Fruit fly (Drosophila melanogaster) whole organism, embryonic: ENCODE results near the gene Vm26Ab.
A peak's percentile ranks its signal among the peaks of the same experiment; 100 is the strongest.

ENCODE experiments used
- Asciz ChIP-seq: fragments of 200-800 bp; sonication (Bioruptor generic); optimal IDR thresholded peaks from 2 replicates; lab custom pipeline; 2017; ENCODE audit warnings: missing biosample characterization, mild to moderate bottlenecking, missing genetic modification characterization, missing genetic modification reagents
- Atf3 ChIP-seq: fragments of 200-800 bp; sonication (Bioruptor generic); optimal IDR thresholded peaks from 3 replicates; lab custom pipeline; 2016; ENCODE audit warnings: missing biosample characterization, missing genetic modification characterization
- CG10959 ChIP-seq: fragments of 200-800 bp; sonication (Bioruptor generic); IDR thresholded peaks from 2 replicates; pipeline ENCODE4 v1.3.6; 2022; ENCODE audit warnings: missing biosample characterization, missing genetic modification characterization
- CG12391 ChIP-seq: fragments of 200-800 bp; sonication (Bioruptor generic); optimal IDR thresholded peaks from 3 replicates; lab custom pipeline; 2018; ENCODE audit warnings: missing biosample characterization, mild to moderate bottlenecking, missing genetic modification characterization, moderate library complexity
- CG13624 ChIP-seq: fragments of 200-800 bp; sonication (Bioruptor generic); optimal IDR thresholded peaks from 2 replicates; lab custom pipeline; 2016; ENCODE audit warnings: missing biosample characterization, missing genetic modification characterization
- CG17359 ChIP-seq: fragments of 200-800 bp; sonication (Bioruptor generic); optimal IDR thresholded peaks from 3 replicates; lab custom pipeline; 2018; ENCODE audit warnings: missing biosample characterization, mild to moderate bottlenecking, missing genetic modification characterization, moderate library complexity
- CG2202 ChIP-seq: fragments of 200-800 bp; sonication (Bioruptor generic); optimal IDR thresholded peaks from 2 replicates; lab custom pipeline; 2018; ENCODE audit warnings: missing biosample characterization, mild to moderate bottlenecking, missing genetic modification characterization
- CG3163 ChIP-seq: fragments of 200-800 bp; sonication (Bioruptor generic); optimal IDR thresholded peaks from 3 replicates; lab custom pipeline; 2016; ENCODE audit warnings: missing biosample characterization, missing genetic modification characterization
- CG3407 ChIP-seq: fragments of 200-800 bp; sonication (Bioruptor generic); optimal IDR thresholded peaks from 2 replicates; lab custom pipeline; 2018; ENCODE audit warnings: missing biosample characterization, mild to moderate bottlenecking, missing genetic modification characterization
- CG6175 ChIP-seq: fragments of 200-800 bp; sonication (Bioruptor generic); IDR thresholded peaks from 3 replicates; pipeline ENCODE4 v1.3.6; 2022; ENCODE audit warnings: missing biosample characterization, missing genetic modification characterization
- CG6765 ChIP-seq: fragments of 200-800 bp; sonication (Bioruptor generic); optimal IDR thresholded peaks from 3 replicates; lab custom pipeline; 2017; ENCODE audit warnings: missing biosample characterization, mild to moderate bottlenecking, missing genetic modification characterization
- CG7271 ChIP-seq: fragments of 200-800 bp; sonication (Bioruptor generic); optimal IDR thresholded peaks from 2 replicates; lab custom pipeline; 2018; ENCODE audit warnings: missing biosample characterization, mild to moderate bottlenecking, missing genetic modification characterization, moderate library complexity
- CrebB ChIP-seq: fragments of 200-800 bp; sonication (Bioruptor generic); optimal IDR thresholded peaks from 3 replicates; lab custom pipeline; 2018; ENCODE audit warnings: missing biosample characterization, mild to moderate bottlenecking, missing genetic modification characterization
- D19B ChIP-seq: fragments of 200-800 bp; sonication (Bioruptor generic); optimal IDR thresholded peaks from 2 replicates; lab custom pipeline; 2017; ENCODE audit warnings: missing biosample characterization, mild to moderate bottlenecking, missing genetic modification characterization
- GATAe ChIP-seq: fragments of 200-800 bp; sonication (Bioruptor generic); conservative IDR thresholded peaks from 2 replicates; pipeline ENCODE4 v1.3.6; 2022; ENCODE audit warnings: missing biosample characterization, missing genetic modification characterization
- Lpt ChIP-seq: fragments of >200 bp; optimal IDR thresholded peaks from 2 replicates; lab custom pipeline; 2018; ENCODE audit warnings: missing biosample characterization, missing genetic modification characterization
- Myb ChIP-seq: fragments of 200-800 bp; sonication (Bioruptor generic); optimal IDR thresholded peaks from 2 replicates; lab custom pipeline; 2016; ENCODE audit warnings: missing biosample characterization, missing genetic modification characterization
- Optix ChIP-seq: fragments of 200-800 bp; sonication (Bioruptor generic); IDR thresholded peaks from 3 replicates; pipeline ENCODE4 v1.3.6; 2022; ENCODE audit warnings: missing biosample characterization, missing genetic modification characterization
- Scr ChIP-seq: fragments of 200-800 bp; sonication (Bioruptor generic); IDR thresholded peaks from 2 replicates; pipeline ENCODE4 v1.3.6; 2022; ENCODE audit warnings: missing biosample characterization, missing genetic modification characterization; ENCODE audit not compliant: partially characterized antibody
- Ssrp ChIP-seq: fragments of 200-800 bp; sonication (Bioruptor generic); optimal IDR thresholded peaks from 2 replicates; lab custom pipeline; 2018; ENCODE audit warnings: missing biosample characterization, mild to moderate bottlenecking, missing genetic modification characterization, moderate library complexity
- TFAM ChIP-seq: fragments of 200-800 bp; sonication (Bioruptor generic); optimal IDR thresholded peaks from 2 replicates; lab custom pipeline; 2017; ENCODE audit warnings: missing biosample characterization, missing genetic modification characterization, inconsistent platforms
- Tbp ChIP-seq: fragments of >200 bp; optimal IDR thresholded peaks from 2 replicates; lab custom pipeline; 2018; ENCODE audit warnings: missing biosample characterization, missing genetic modification characterization
- YL-1 ChIP-seq: fragments of 200-800 bp; sonication (Bioruptor generic); optimal IDR thresholded peaks from 3 replicates; lab custom pipeline; 2017; ENCODE audit warnings: missing biosample characterization, mild to moderate bottlenecking, missing genetic modification characterization
- abd-A ChIP-seq: fragments of 200-800 bp; sonication (Bioruptor generic); optimal IDR thresholded peaks from 3 replicates; lab custom pipeline; 2019; ENCODE audit warnings: missing biosample characterization, mild to moderate bottlenecking, missing genetic modification characterization, moderate library complexity
- exex ChIP-seq: fragments of 200-800 bp; sonication (Bioruptor generic); optimal IDR thresholded peaks from 4 replicates; lab custom pipeline; 2018; ENCODE audit warnings: missing biosample characterization, mild to moderate bottlenecking, missing genetic modification characterization, moderate library complexity
- gsb-n ChIP-seq: fragments of 200-800 bp; sonication (Bioruptor generic); optimal IDR thresholded peaks from 3 replicates; lab custom pipeline; 2018; ENCODE audit warnings: missing biosample characterization, mild to moderate bottlenecking, missing genetic modification characterization
- h ChIP-seq: fragments of >200 bp; optimal IDR thresholded peaks from 2 replicates; lab custom pipeline; 2017
- ham ChIP-seq: fragments of 200-800 bp; sonication (Bioruptor generic); IDR thresholded peaks from 2 replicates; pipeline ENCODE4 v1.3.6; 2022; ENCODE audit warnings: missing biosample characterization, missing genetic modification characterization
- jumu ChIP-seq: fragments of 200-800 bp; sonication (Bioruptor generic); optimal IDR thresholded peaks from 3 replicates; lab custom pipeline; 2016; ENCODE audit warnings: missing biosample characterization, missing genetic modification characterization
- nmo ChIP-seq: fragments of 200-800 bp; sonication (Bioruptor generic); optimal IDR thresholded peaks from 2 replicates; lab custom pipeline; 2018; ENCODE audit warnings: missing biosample characterization, mild to moderate bottlenecking, missing genetic modification characterization, moderate library complexity
- pan ChIP-seq, 4 experiments: fragments of >200 bp in 3 of 4; fragments of 200-800 bp in 1 of 4; sonication (Bioruptor generic) in 1 of 4; optimal IDR thresholded peaks in 3 of 4; IDR thresholded peaks in 1 of 4; 2 replicates each; pipeline versions ENCODE4 v1.3.6 to Lab custom; 2017 to 2022; ENCODE audit warnings: missing biosample characterization in 2 of 4, missing genetic modification characterization in 2 of 4, mixed read lengths in 1 of 4
- sd ChIP-seq: fragments of 200-800 bp; sonication (Bioruptor generic); optimal IDR thresholded peaks from 3 replicates; lab custom pipeline; 2018; ENCODE audit warnings: missing biosample characterization, mild to moderate bottlenecking, missing genetic modification characterization, moderate library complexity
- tap ChIP-seq: fragments of 200-800 bp; optimal IDR thresholded peaks from 3 replicates; lab custom pipeline; 2019; ENCODE audit warnings: missing biosample characterization, mild to moderate bottlenecking, missing genetic modification characterization, moderate library complexity
- tll ChIP-seq, 2 experiments: fragments of 200-800 bp in 1 of 2; fragments of >200 bp in 1 of 2; sonication (Bioruptor generic) in 1 of 2; optimal IDR thresholded peaks; 2 replicates each; lab custom pipeline; 2017 to 2019; ENCODE audit warnings: missing biosample characterization in 2 of 2, missing genetic modification characterization in 2 of 2, mild to moderate bottlenecking in 1 of 2, moderate library complexity in 1 of 2
- trem ChIP-seq: fragments of 200-800 bp; optimal IDR thresholded peaks from 3 replicates; lab custom pipeline; 2019; ENCODE audit warnings: missing biosample characterization, mild to moderate bottlenecking, missing genetic modification characterization, moderate library complexity
- twi ChIP-seq: fragments of 200-800 bp; optimal IDR thresholded peaks from 2 replicates; lab custom pipeline; 2019; ENCODE audit warnings: missing biosample characterization, mild to moderate bottlenecking, missing genetic modification characterization, moderate library complexity
- yki ChIP-seq: fragments of >200 bp; optimal IDR thresholded peaks from 3 replicates; lab custom pipeline; 2018
- zen ChIP-seq: fragments of 200-800 bp; sonication (Bioruptor generic); optimal IDR thresholded peaks from 3 replicates; lab custom pipeline; 2018; ENCODE audit warnings: missing biosample characterization, mild to moderate bottlenecking, missing genetic modification characterization, moderate library complexity

Gene Vm26Ab

DNA sequence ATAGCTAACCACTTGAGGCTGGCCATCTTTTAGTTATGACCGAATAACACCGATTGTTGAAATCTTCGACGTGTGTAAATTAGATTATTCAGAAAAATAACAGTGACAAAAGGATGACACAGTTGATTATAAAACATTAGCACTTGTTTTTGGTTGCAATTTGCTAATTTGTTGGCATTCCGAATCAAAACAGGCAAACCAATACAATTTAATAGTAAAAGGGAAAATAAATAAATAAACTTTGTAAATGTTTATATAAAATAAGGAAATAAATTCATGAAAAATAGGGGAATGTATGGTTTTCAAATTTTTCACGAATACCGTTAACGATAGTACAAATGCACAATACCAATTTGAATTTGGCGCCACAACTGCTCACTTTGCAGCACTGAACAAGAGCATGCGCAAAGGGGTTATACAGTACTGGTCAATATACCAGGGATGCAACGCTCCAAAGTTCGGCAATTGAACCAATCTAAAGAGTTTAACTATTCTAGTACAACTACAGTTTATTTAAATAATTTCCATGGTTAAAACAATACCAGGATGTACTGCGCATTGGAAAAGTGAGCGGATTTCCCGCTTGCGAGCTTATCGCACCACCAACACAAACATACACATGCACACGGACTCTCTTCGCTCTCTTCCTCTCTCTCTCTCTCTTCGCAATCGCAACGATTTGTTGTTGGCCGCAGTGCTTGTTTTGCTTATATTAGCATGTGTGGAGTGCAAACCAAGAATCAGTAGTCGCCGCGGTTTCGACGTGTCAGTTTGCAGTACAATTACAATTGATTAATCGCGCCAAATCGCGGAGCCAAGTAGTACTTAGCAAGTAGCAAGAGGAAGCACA, 13.3 kb upstream of the Vm26Ab start, which contains the start of the genes Sfp26Ad and Gpdh1 (continued):
- TF ChIP-seq abd-A: no peak
- TF ChIP-seq CrebB: peak; percentile 15
- TF ChIP-seq jumu (GFP tag; lab: Kevin White, UChicago): peak; percentile 87
- TF ChIP-seq CG3407: peak; percentile 67
- TF ChIP-seq exex (tag; lab: Kevin White, UChicago): peak; percentile 66
- TF ChIP-seq Ssrp (tag; lab: Kevin White, UChicago): peak; percentile 14
- peak; percentile 82 for TF ChIP-seq CG12391
- TF ChIP-seq ham (GFP tag; lab: Robert Waterston, UW): peak; percentile 10; the same call in 1 of the 2 replicates
- peak; percentile 41 for TF ChIP-seq D19B (GFP tag; lab: Kevin White, UChicago)
- TF ChIP-seq Myb (GFP tag; lab: Kevin White, UChicago): peak; percentile 71
- TF ChIP-seq Atf3 (GFP tag; lab: Kevin White, UChicago): peak; percentile 40
- peak; percentile 32; the same call in 1 of the 2 replicates for TF ChIP-seq CG10959
- TF ChIP-seq trem: peak; percentile 61
- TF ChIP-seq yki (lab: Kevin White, UChicago): peak; percentile 85
- TF ChIP-seq CG6175: peak; percentile 57; the same call in 2 of the 3 replicates
- TF ChIP-seq CG2202: peak; percentile 12
- peak; percentile 23 for TF ChIP-seq YL-1 (GFP tag; lab: Kevin White, UChicago)
- TF ChIP-seq sd (tag; lab: Kevin White, UChicago): no peak
- TF ChIP-seq Optix (GFP tag; lab: Robert Waterston, UW): 0 out of 3 replicates have a peak, but pooled peaks have one; percentile 40
- TF ChIP-seq CG3163 (GFP tag; lab: Kevin White, UChicago): peak; percentile 80
- peak in 1 of 2 experiments; percentile 12 for TF ChIP-seq tll (GFP tag; optimal IDR thresholded peaks at IDR 0.05; lab: Kevin White, UChicago)
- no peak for TF ChIP-seq GATAe
- TF ChIP-seq Tbp: no peak
- TF ChIP-seq tap (tag; lab: Kevin White, UChicago): no peak
- TF ChIP-seq Asciz (GFP tag; lab: Kevin White, UChicago): peak; percentile 5
- TF ChIP-seq Scr (GFP tag; lab: Robert Waterston, UW): peak; percentile 63
- peak; percentile 26 for TF ChIP-seq twi
- TF ChIP-seq pan (optimal IDR thresholded peaks at IDR 0.05; lab: Kevin White, UChicago): no peak
- peak in 1 of 2 experiments; percentile 63 for TF ChIP-seq pan (GFP tag; optimal IDR thresholded peaks at IDR 0.05 in 1 of 2, IDR thresholded peaks at IDR 0.05 in 1 of 2)
- TF ChIP-seq CG6765 (GFP tag; lab: Kevin White, UChicago): peak; percentile 78
- peak; percentile 22 for TF ChIP-seq TFAM
- TF ChIP-seq zen: peak; percentile 25
- no peak for TF ChIP-seq Lpt
- peak; percentile 58 for TF ChIP-seq CG17359 (tag; lab: Kevin White, UChicago)
- no peak for TF ChIP-seq h
- no peak for TF ChIP-seq CG7271 (tag; lab: Kevin White, UChicago)
- peak; percentile 93 for TF ChIP-seq CG13624 (GFP tag; lab: Kevin White, UChicago)
- peak; percentile 64 for TF ChIP-seq nmo (GFP tag; lab: Kevin White, UChicago)
- peak; percentile 61 for TF ChIP-seq gsb-n (tag; lab: Kevin White, UChicago)
